Worm (Caenorhabditis elegans) whole organism, L1 larva: ENCODE results near the gene Y64G10A.1.

Source experiments
- C16A3.4 ChIP-seq: fragments of 150-350 bp; optimal IDR thresholded peaks from 2 replicates; lab custom pipeline; 2014; ENCODE audit warnings: missing biosample characterization, missing genetic modification characterization
- C34B4.2 ChIP-seq: sonication (generic microtip); optimal IDR thresholded peaks from 2 replicates; lab custom pipeline; 2017; ENCODE audit warnings: mild to moderate bottlenecking, missing genetic modification characterization, missing compliant biosample characterization
- F16B12.6 ChIP-seq: fragments of 150-350 bp; optimal IDR thresholded peaks from 2 replicates; lab custom pipeline; 2014; ENCODE audit warnings: missing biosample characterization, missing genetic modification characterization
- alr-1 ChIP-seq: fragments of 200-800 bp; sonication (Bioruptor generic); optimal IDR thresholded peaks from 2 replicates; lab custom pipeline; 2018; ENCODE audit warnings: borderline replicate concordance, mild to moderate bottlenecking, missing genetic modification characterization, missing compliant biosample characterization
- ceh-63 ChIP-seq: fragments of 200-800 bp; sonication (Bioruptor generic); optimal IDR thresholded peaks from 2 replicates; lab custom pipeline; 2018; ENCODE audit warnings: mild to moderate bottlenecking, missing genetic modification characterization, missing compliant biosample characterization
- ceh-8 ChIP-seq: fragments of 200-800 bp; sonication (Bioruptor generic); optimal IDR thresholded peaks from 2 replicates; lab custom pipeline; 2018; ENCODE audit warnings: mild to moderate bottlenecking, missing genetic modification characterization, moderate library complexity, missing compliant biosample characterization
- ceh-90 ChIP-seq: sonication (generic microtip); optimal IDR thresholded peaks from 2 replicates; lab custom pipeline; 2016; ENCODE audit warnings: missing genetic modification characterization, missing compliant biosample characterization
- ces-1 ChIP-seq: fragments of 150-350 bp; optimal IDR thresholded peaks from 2 replicates; lab custom pipeline; 2014; ENCODE audit warnings: missing biosample characterization, missing genetic modification reagents, missing genetic modification characterization
- efl-1 ChIP-seq, 4 experiments: fragments of 150-350 bp; optimal IDR thresholded peaks in 3 of 4; peaks in 1 of 4; 1 replicate in 1 of 4; 2 replicates in 3 of 4; lab custom pipeline; 2014; ENCODE audit warnings: missing biosample characterization in 2 of 4, missing genetic modification characterization in 2 of 4, missing genetic modification reagents in 2 of 4
- egl-13 ChIP-seq: sonication (generic microtip); optimal IDR thresholded peaks from 2 replicates; lab custom pipeline; 2016; ENCODE audit warnings: missing genotype, missing genetic modification reagents, missing genetic modification characterization, missing compliant biosample characterization
- egl-27 ChIP-seq, 2 experiments: fragments of 150-350 bp in 1 of 2; sonication (generic microtip); optimal IDR thresholded peaks; 3 replicates each; lab custom pipeline; 2017 to 2018; ENCODE audit warnings: missing biosample characterization in 2 of 2, missing genetic modification characterization in 2 of 2, missing genetic modification reagents in 2 of 2
- elt-3 ChIP-seq, 6 experiments: fragments of 150-350 bp in 1 of 6; sonication (generic microtip); optimal IDR thresholded peaks; 2 replicates each; lab custom pipeline; 2017 to 2018; ENCODE audit warnings: missing biosample characterization in 6 of 6, missing genetic modification characterization in 6 of 6, inconsistent platforms in 1 of 6
- fkh-10 ChIP-seq: sonication (generic microtip); optimal IDR thresholded peaks from 2 replicates; lab custom pipeline; 2017; ENCODE audit warnings: missing biosample characterization, missing genetic modification reagents, missing genetic modification characterization
- grh-1 ChIP-seq: fragments of 200-800 bp; sonication (Bioruptor generic); IDR thresholded peaks from 2 replicates; pipeline ENCODE4 v1.3.6; 2022; ENCODE audit warnings: missing genetic modification reagents, missing genetic modification characterization, missing compliant biosample characterization
- hpl-2 ChIP-seq: fragments of 150-350 bp; optimal IDR thresholded peaks from 2 replicates; lab custom pipeline; 2014; ENCODE audit warnings: missing biosample characterization, missing genetic modification reagents, missing genetic modification characterization
- irx-1 ChIP-seq: sonication (generic microtip); optimal IDR thresholded peaks from 2 replicates; lab custom pipeline; 2016; ENCODE audit warnings: missing genetic modification characterization, missing compliant biosample characterization
- lir-3 ChIP-seq: sonication (generic microtip); optimal IDR thresholded peaks from 2 replicates; lab custom pipeline; 2016; ENCODE audit warnings: mild to moderate bottlenecking, missing genetic modification characterization, moderate library complexity, missing compliant biosample characterization; ENCODE audit not compliant: poor library complexity
- lsy-2 ChIP-seq, 2 experiments: fragments of 150-350 bp; optimal IDR thresholded peaks; 2 replicates each; lab custom pipeline; 2014; ENCODE audit warnings: missing biosample characterization in 2 of 2, missing genetic modification characterization in 2 of 2
- mab-9 ChIP-seq: fragments of 200-800 bp; sonication (Bioruptor generic); IDR thresholded peaks from 2 replicates; pipeline ENCODE4 v1.3.6; 2022; ENCODE audit warnings: missing genetic modification reagents, missing genetic modification characterization, missing compliant biosample characterization
- nhr-19 ChIP-seq: fragments of 200-800 bp; sonication (Bioruptor generic); conservative IDR thresholded peaks from 2 replicates; pipeline ENCODE4 v1.3.6; 2022; ENCODE audit warnings: missing genetic modification characterization, missing compliant biosample characterization
- nhr-237 ChIP-seq: fragments of 150-350 bp; optimal IDR thresholded peaks from 2 replicates; lab custom pipeline; 2014; ENCODE audit warnings: missing biosample characterization, missing genetic modification characterization
- nhr-76 ChIP-seq: sonication (generic microtip); optimal IDR thresholded peaks from 2 replicates; lab custom pipeline; 2017; ENCODE audit warnings: missing biosample characterization, missing genetic modification characterization
- nhr-84 ChIP-seq: sonication (generic microtip); optimal IDR thresholded peaks from 2 replicates; lab custom pipeline; 2017; ENCODE audit warnings: missing biosample characterization, missing genetic modification characterization
- nhr-90 ChIP-seq: sonication (generic microtip); optimal IDR thresholded peaks from 2 replicates; lab custom pipeline; 2016; ENCODE audit warnings: mild to moderate bottlenecking, missing genetic modification characterization, missing compliant biosample characterization; ENCODE audit not compliant: poor library complexity
- pax-3 ChIP-seq: fragments of 200-800 bp; sonication (Bioruptor generic); optimal IDR thresholded peaks from 2 replicates; lab custom pipeline; 2018; ENCODE audit warnings: mild to moderate bottlenecking, missing genetic modification characterization, moderate library complexity, missing compliant biosample characterization
- pqm-1 ChIP-seq: sonication (generic microtip); optimal IDR thresholded peaks from 3 replicates; lab custom pipeline; 2017; ENCODE audit warnings: missing biosample characterization, missing genetic modification characterization
- sup-37 ChIP-seq: fragments of 200-800 bp; sonication (Bioruptor generic); optimal IDR thresholded peaks from 2 replicates; lab custom pipeline; 2018; ENCODE audit warnings: mild to moderate bottlenecking, missing genetic modification characterization, missing compliant biosample characterization
- swsn-7 ChIP-seq: sonication (generic microtip); optimal IDR thresholded peaks from 2 replicates; lab custom pipeline; 2016; ENCODE audit warnings: missing genetic modification characterization, missing compliant biosample characterization
- unc-62 ChIP-seq: fragments of 150-350 bp; optimal IDR thresholded peaks from 2 replicates; lab custom pipeline; 2014; ENCODE audit warnings: missing biosample characterization, missing genetic modification reagents, missing genetic modification characterization
- vab-15 ChIP-seq: sonication (generic microtip); optimal IDR thresholded peaks from 2 replicates; lab custom pipeline; 2017; ENCODE audit warnings: missing genotype, mild to moderate bottlenecking, missing genetic modification characterization, missing compliant biosample characterization
- xbp-1 ChIP-seq: sonication (generic microtip); optimal IDR thresholded peaks from 2 replicates; lab custom pipeline; 2016; ENCODE audit warnings: missing genetic modification characterization, missing compliant biosample characterization

Gene Y64G10A.1

DNA sequence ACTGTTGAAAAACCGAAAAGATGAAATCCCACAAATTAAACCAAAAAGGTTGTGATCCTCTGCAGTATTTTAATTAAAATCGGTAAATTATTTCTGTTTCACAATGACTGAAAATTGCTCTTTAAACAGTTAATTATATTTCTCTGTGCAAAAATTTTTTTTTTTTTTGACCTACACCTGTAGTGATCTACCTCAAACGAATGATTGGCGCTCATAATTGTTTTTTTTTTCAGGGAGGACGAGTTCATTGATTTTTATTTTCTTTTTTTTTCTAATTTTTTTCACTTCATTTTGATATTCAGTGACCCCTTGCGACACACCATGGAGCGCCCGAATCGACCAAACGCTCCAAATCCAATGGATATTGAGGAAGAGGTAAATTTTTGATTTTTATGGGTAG lies 42.7 kb downstream of the Y64G10A.1 start, which contains the start of gene F02H6.2:
Gene F02H6.2 (plus strand): TSS at position 301 of the 400 bp plus-strand sequence.
- TF ChIP-seq ceh-8 (GFP tag; lab: Kevin White, UChicago), result no peak
- no peak for TF ChIP-seq egl-27 (tag; optimal IDR thresholded peaks at IDR 0.05; lab: Kevin White, UChicago)
- no peak for TF ChIP-seq ceh-63 (GFP tag; lab: Kevin White, UChicago)
- no peak for TF ChIP-seq ces-1 (GFP tag; lab: Kevin White, UChicago)

DNA sequence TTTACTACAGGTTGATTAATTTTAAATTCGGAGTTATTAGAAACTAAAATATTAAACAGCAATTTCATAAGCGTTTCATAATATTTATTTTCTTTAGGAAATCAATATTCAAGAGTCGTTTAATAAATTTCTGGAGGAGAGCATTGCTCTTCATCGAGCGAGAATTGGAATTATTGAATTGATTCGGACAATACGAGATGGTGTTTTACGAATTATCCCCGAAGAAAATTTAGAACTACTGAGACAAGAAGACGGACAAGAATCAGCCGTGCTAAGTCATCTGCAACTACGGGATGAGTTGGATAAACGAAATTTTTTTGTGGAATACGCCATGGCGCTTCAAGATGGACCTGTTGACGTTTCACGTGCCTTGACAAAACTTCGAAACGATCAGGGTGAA lies 44.6 kb downstream of the Y64G10A.1 start:
- TF ChIP-seq xbp-1 (tag; lab: Kevin White, UChicago), result no peak
- no peak for TF ChIP-seq C16A3.4 (tag; lab: Kevin White, UChicago)
- TF ChIP-seq mab-9 (GFP tag; lab: Robert Waterston, UW), result no peak

DNA sequence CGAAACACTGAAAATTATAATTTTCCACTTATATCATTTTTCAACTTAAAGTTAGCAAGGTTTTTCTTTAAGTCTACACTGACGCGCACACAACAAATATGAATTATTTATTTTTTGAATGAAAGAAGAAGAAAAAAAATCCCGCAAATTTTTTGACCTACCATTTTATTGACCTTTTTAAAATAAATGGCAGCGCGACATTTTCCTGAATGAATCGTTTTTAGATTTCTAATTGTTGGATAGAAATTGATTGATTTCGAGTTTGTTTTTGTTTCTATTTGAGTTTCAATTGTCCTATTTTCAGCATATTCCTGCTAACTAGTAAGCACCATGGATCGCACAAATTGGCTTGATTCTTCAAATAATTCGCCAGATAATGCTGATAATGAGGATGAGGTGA lies 45.7 kb downstream of the Y64G10A.1 start, which contains the start of gene K01G12.3:
Gene K01G12.3 (plus strand): TSS at position 301 of the 400 bp plus-strand sequence.
- TF ChIP-seq swsn-7, result no peak
- no peak for TF ChIP-seq nhr-90 (tag; lab: Kevin White, UChicago)
- TF ChIP-seq pax-3 (tag; lab: Kevin White, UChicago), result no peak
- TF ChIP-seq nhr-76 (tag; lab: Kevin White, UChicago), result no peak
- no peak for TF ChIP-seq mab-9 (GFP tag; lab: Robert Waterston, UW)
- no peak for TF ChIP-seq irx-1
- no peak for TF ChIP-seq sup-37 (GFP tag; lab: Kevin White, UChicago)
- no peak for TF ChIP-seq ceh-63 (GFP tag; lab: Kevin White, UChicago)
- TF ChIP-seq lir-3, result no peak
- no peak for TF ChIP-seq egl-13 (tag; lab: Kevin White, UChicago)
- no peak for TF ChIP-seq ceh-90
- no peak for TF ChIP-seq nhr-19 (GFP tag; lab: Robert Waterston, UW)
- TF ChIP-seq hpl-2, result no peak
- no peak for TF ChIP-seq unc-62 (GFP tag; lab: Kevin White, UChicago)
- TF ChIP-seq elt-3 (tag; optimal IDR thresholded peaks at IDR 0.05; lab: Kevin White, UChicago), result no peak
- TF ChIP-seq fkh-10 (GFP tag; lab: Kevin White, UChicago), result no peak
- TF ChIP-seq pqm-1 (tag; lab: Kevin White, UChicago), result no peak
- no peak for TF ChIP-seq vab-15 (tag; lab: Kevin White, UChicago)
- TF ChIP-seq nhr-84 (tag; lab: Kevin White, UChicago), result no peak
- no peak for TF ChIP-seq nhr-237 (tag; lab: Kevin White, UChicago)
- TF ChIP-seq, all 84 proteins: peak for 0

DNA sequence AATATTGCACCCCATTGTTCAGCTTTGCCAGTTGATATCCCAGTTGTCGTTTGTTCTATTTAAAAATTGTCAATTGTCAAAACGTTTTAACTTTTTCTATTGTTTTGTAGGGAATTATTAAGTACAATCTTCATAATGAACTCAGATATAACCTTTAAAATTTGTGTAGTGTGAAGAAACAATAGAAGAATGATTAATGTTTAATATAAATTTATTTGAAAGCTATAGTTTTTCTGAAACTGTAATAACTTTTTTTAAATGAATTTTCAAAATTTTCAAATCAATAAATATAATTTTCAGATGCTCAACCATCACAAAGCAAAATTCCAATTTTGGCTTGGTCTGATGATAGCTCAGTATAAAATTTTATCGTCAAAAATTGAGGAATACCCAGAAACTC lies 47.0 kb downstream of the Y64G10A.1 start, which contains the start of gene K01G12.22:
Gene K01G12.22 (plus strand): TSS at position 301 of the 400 bp plus-strand sequence.
- TF ChIP-seq egl-27 (tag; optimal IDR thresholded peaks at IDR 0.05; lab: Kevin White, UChicago), result no peak

ce11 chrIV:14186264-14186663 lies 52.6 kb downstream of the Y64G10A.1 start:
- TF ChIP-seq nhr-84 (tag; lab: Kevin White, UChicago) (no peak), lsy-2 (tag; optimal IDR thresholded peaks at IDR 0.05; lab: Kevin White, UChicago) (no peak), F16B12.6 (no peak), efl-1 (optimal IDR thresholded peaks at IDR 0.05; lab: Kevin White, UChicago) (no peak), efl-1 (GFP tag; optimal IDR thresholded peaks at IDR 0.05 in 1 of 2; lab: Kevin White, UChicago) (peak in 1 of 2 experiments; percentile 91), C34B4.2 (tag; lab: Kevin White, UChicago) (no peak), grh-1 (GFP tag; lab: Robert Waterston, UW) (no peak), ceh-63 (GFP tag; lab: Kevin White, UChicago) (no peak), alr-1 (tag; lab: Kevin White, UChicago) (no peak)
- TF ChIP-seq, all 84 proteins: peak for 1
